Worm (Caenorhabditis elegans) whole organism, L3 larva: ENCODE data around the gene apa-2.

Experiments
- ZK546.5 ChIP-seq: sonication (generic microtip); optimal IDR thresholded peaks from 2 replicates; lab custom pipeline; 2017; ENCODE audit warnings: missing biosample characterization, missing genetic modification characterization
- ama-1 ChIP-seq: fragments of 150-350 bp; optimal IDR thresholded peaks from 2 replicates; lab custom pipeline; 2018
- egl-27 ChIP-seq: sonication (generic microtip); optimal IDR thresholded peaks from 4 replicates; lab custom pipeline; 2017; ENCODE audit warnings: missing biosample characterization, missing genetic modification reagents, missing genetic modification characterization
- elt-3 ChIP-seq, 3 experiments: fragments of 150-350 bp in 1 of 3; sonication (generic microtip) in 2 of 3; optimal IDR thresholded peaks; 2 replicates in 2 of 3; 4 replicates in 1 of 3; lab custom pipeline; 2014 to 2017; ENCODE audit warnings: missing biosample characterization in 3 of 3, missing genetic modification characterization in 3 of 3
- lin-39 ChIP-seq: fragments of 150-350 bp; optimal IDR thresholded peaks from 2 replicates; lab custom pipeline; 2018; ENCODE audit warnings: missing biosample characterization, missing genetic modification reagents, missing genetic modification characterization
- nfya-1 ChIP-seq: sonication (generic microtip); optimal IDR thresholded peaks from 2 replicates; lab custom pipeline; 2017; ENCODE audit warnings: missing genetic modification characterization, mild to moderate bottlenecking, missing compliant biosample characterization, antibody characterized with exemption, moderate library complexity; ENCODE audit not compliant: insufficient read depth
- pqm-1 ChIP-seq: fragments of 150-350 bp; optimal IDR thresholded peaks from 2 replicates; lab custom pipeline; 2017; ENCODE audit warnings: missing biosample characterization, missing genetic modification characterization, inconsistent platforms
- skn-1 ChIP-seq: fragments of 150-350 bp; optimal IDR thresholded peaks from 2 replicates; lab custom pipeline; 2014; ENCODE audit warnings: missing biosample characterization, missing genetic modification characterization
- unc-39 ChIP-seq: sonication (generic microtip); optimal IDR thresholded peaks from 4 replicates; lab custom pipeline; 2017; ENCODE audit warnings: missing biosample characterization, missing genetic modification characterization
- unc-62 ChIP-seq: fragments of 150-350 bp; sonication (generic microtip); optimal IDR thresholded peaks from 4 replicates; lab custom pipeline; 2014; ENCODE audit warnings: missing biosample characterization, missing genetic modification reagents, missing genetic modification characterization
- ztf-4 ChIP-seq: fragments of 150-350 bp; optimal IDR thresholded peaks from 2 replicates; lab custom pipeline; 2014; ENCODE audit warnings: missing biosample characterization, missing genetic modification characterization

DNA sequence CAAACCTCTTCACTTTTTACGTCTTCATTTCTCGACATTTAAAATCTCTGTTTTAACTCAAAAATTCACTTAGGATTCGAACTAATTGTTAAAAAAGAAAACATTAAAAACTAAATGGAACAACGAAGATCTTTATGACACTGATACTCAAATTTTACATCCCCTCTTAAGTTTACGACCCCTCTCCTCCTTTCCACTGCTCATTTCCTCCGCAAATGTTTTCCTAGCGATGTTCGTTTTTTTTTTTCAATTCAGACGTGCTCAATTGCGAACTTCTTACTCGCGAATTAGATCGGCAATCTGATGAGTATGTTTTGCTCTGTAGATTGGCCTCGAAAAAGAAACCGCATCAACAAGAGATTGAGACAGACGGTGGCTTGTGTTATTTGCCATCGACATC is 35.7 kb upstream of the apa-2 start:
- TF ChIP-seq unc-62 (GFP tag; lab: Kevin White, UChicago) (no peak), nfya-1 (tag; lab: Kevin White, UChicago) (no peak), ama-1 (lab: Kevin White, UChicago) (no peak), elt-3 (tag; optimal IDR thresholded peaks at IDR 0.05; lab: Kevin White, UChicago) (no peak), pqm-1 (no peak), ztf-4 (tag; lab: Kevin White, UChicago) (no peak), skn-1 (tag; lab: Kevin White, UChicago) (no peak), lin-39 (no peak), ZK546.5 (no peak), egl-27 (tag; lab: Kevin White, UChicago) (no peak), unc-39 (tag; lab: Kevin White, UChicago) (no peak)
